Worm (Caenorhabditis elegans) whole organism, L4 larva: ENCODE data around the gene C30B5.6.
A peak's percentile ranks its signal among the peaks of the same experiment; 100 is the strongest.

Experiments
- F10B5.3 ChIP-seq: sonication (generic microtip); optimal IDR thresholded peaks from 2 replicates; lab custom pipeline; 2016; ENCODE audit warnings: mild to moderate bottlenecking, missing genetic modification characterization, missing compliant biosample characterization
- Y5F2A.4 ChIP-seq: fragments of 200-800 bp; sonication (Bioruptor generic); optimal IDR thresholded peaks from 2 replicates; lab custom pipeline; 2018; ENCODE audit warnings: mild to moderate bottlenecking, missing genetic modification characterization, missing compliant biosample characterization
- ZK337.2 ChIP-seq: fragments of 200-800 bp; sonication (Bioruptor generic); IDR thresholded peaks from 2 replicates; pipeline ENCODE4 v1.3.6; 2022; ENCODE audit warnings: missing genetic modification reagents, missing genetic modification characterization, missing compliant biosample characterization
- aly-2 ChIP-seq: sonication (generic microtip); optimal IDR thresholded peaks from 2 replicates; lab custom pipeline; 2018; ENCODE audit warnings: missing biosample characterization, missing genetic modification characterization
- ama-1 ChIP-seq: fragments of 150-350 bp; optimal IDR thresholded peaks from 2 replicates; lab custom pipeline; 2014; ENCODE audit warnings: inconsistent platforms, mixed read lengths
- arid-1 ChIP-seq: fragments of 200-800 bp; sonication (Bioruptor generic); conservative IDR thresholded peaks from 2 replicates; pipeline ENCODE4 v1.3.6; 2022; ENCODE audit warnings: missing genetic modification reagents, missing genetic modification characterization, missing compliant biosample characterization
- ceh-20 ChIP-seq: fragments of 200-800 bp; sonication (Bioruptor generic); IDR thresholded peaks from 2 replicates; pipeline ENCODE4 v1.3.6; 2022; ENCODE audit warnings: missing genetic modification reagents, missing genetic modification characterization, missing compliant biosample characterization
- ceh-82 ChIP-seq: sonication (generic microtip); optimal IDR thresholded peaks from 2 replicates; lab custom pipeline; 2017; ENCODE audit warnings: missing biosample characterization, missing genetic modification characterization
- ces-1 ChIP-seq: fragments of 150-350 bp; sonication (generic microtip); optimal IDR thresholded peaks from 4 replicates; lab custom pipeline; 2014; ENCODE audit warnings: missing biosample characterization, missing genetic modification reagents, missing genetic modification characterization
- ctbp-1 ChIP-seq: fragments of 200-800 bp; sonication (Bioruptor generic); IDR thresholded peaks from 2 replicates; pipeline ENCODE4 v1.3.6; 2022; ENCODE audit warnings: missing genetic modification reagents, missing genetic modification characterization, missing compliant biosample characterization
- daf-16 ChIP-seq, 3 experiments: sonication (generic microtip); optimal IDR thresholded peaks; 2 replicates each; lab custom pipeline; 2016 to 2017; ENCODE audit warnings: missing genetic modification characterization in 3 of 3, missing genetic modification reagents in 3 of 3, mild to moderate bottlenecking in 2 of 3, missing compliant biosample characterization in 2 of 3, missing biosample characterization in 1 of 3, moderate library complexity in 1 of 3
- daf-8 ChIP-seq: fragments of 200-800 bp; sonication (Bioruptor generic); IDR thresholded peaks from 2 replicates; pipeline ENCODE4 v1.3.6; 2022; ENCODE audit warnings: missing genetic modification characterization, missing compliant biosample characterization
- dmd-6 ChIP-seq: fragments of 200-800 bp; sonication (Bioruptor generic); IDR thresholded peaks from 2 replicates; pipeline ENCODE4 v1.3.6; 2022; ENCODE audit warnings: missing genetic modification reagents, missing genetic modification characterization, missing compliant biosample characterization
- dmd-9 ChIP-seq: fragments of 200-800 bp; sonication (Bioruptor generic); IDR thresholded peaks from 2 replicates; pipeline ENCODE4 v1.3.6; 2022; ENCODE audit warnings: missing genetic modification reagents, missing genetic modification characterization, missing compliant biosample characterization
- dpl-1 ChIP-seq: fragments of 150-350 bp; optimal IDR thresholded peaks from 2 replicates; lab custom pipeline; 2014; ENCODE audit warnings: missing biosample characterization, missing genetic modification reagents, missing genetic modification characterization
- duxl-1 ChIP-seq: sonication (generic microtip); optimal IDR thresholded peaks from 2 replicates; lab custom pipeline; 2016; ENCODE audit warnings: mild to moderate bottlenecking, missing genetic modification characterization, moderate library complexity, missing compliant biosample characterization; ENCODE audit not compliant: poor library complexity
- dve-1 ChIP-seq: sonication (generic microtip); optimal IDR thresholded peaks from 2 replicates; lab custom pipeline; 2017; ENCODE audit warnings: antibody characterized with exemption, mild to moderate bottlenecking, missing genetic modification characterization, missing compliant biosample characterization; ENCODE audit not compliant: insufficient read depth
- hif-1 ChIP-seq, 2 experiments: sonication (generic microtip); optimal IDR thresholded peaks; 2 replicates each; lab custom pipeline; 2016 to 2017; ENCODE audit warnings: missing compliant biosample characterization in 2 of 2, missing genetic modification characterization in 2 of 2, missing genetic modification reagents in 2 of 2, missing genotype in 2 of 2, mild to moderate bottlenecking in 1 of 2
- hmg-1.1 ChIP-seq: fragments of 200-800 bp; sonication (Bioruptor generic); IDR thresholded peaks from 2 replicates; pipeline ENCODE4 v1.3.6; 2022; ENCODE audit warnings: missing genetic modification reagents, missing genetic modification characterization, missing compliant biosample characterization
- lim-7 ChIP-seq: fragments of 200-800 bp; sonication (Bioruptor generic); IDR thresholded peaks from 2 replicates; pipeline ENCODE4 v1.3.6; 2022; ENCODE audit warnings: missing genetic modification characterization, missing compliant biosample characterization
- lin-1 ChIP-seq: fragments of 200-800 bp; sonication (Bioruptor generic); IDR thresholded peaks from 2 replicates; pipeline ENCODE4 v1.3.6; 2022; ENCODE audit warnings: missing genetic modification reagents, missing genetic modification characterization, missing compliant biosample characterization
- lin-13 ChIP-seq: fragments of 150-350 bp; optimal IDR thresholded peaks from 2 replicates; lab custom pipeline; 2014; ENCODE audit warnings: missing biosample characterization, missing genetic modification reagents, missing genetic modification characterization
- lin-38 ChIP-seq: fragments of 200-800 bp; sonication (Bioruptor generic); IDR thresholded peaks from 2 replicates; pipeline ENCODE4 v1.3.6; 2022; ENCODE audit warnings: missing genetic modification reagents, missing genetic modification characterization, missing compliant biosample characterization
- lin-39 ChIP-seq: fragments of 150-350 bp; optimal IDR thresholded peaks from 2 replicates; lab custom pipeline; 2014; ENCODE audit warnings: missing biosample characterization, missing genetic modification reagents, missing genetic modification characterization
- mdt-29 ChIP-seq: fragments of 200-800 bp; sonication (Bioruptor generic); IDR thresholded peaks from 2 replicates; pipeline ENCODE4 v1.3.6; 2022; ENCODE audit warnings: missing genetic modification reagents, missing genetic modification characterization, missing compliant biosample characterization
- mes-2 ChIP-seq: sonication (generic microtip); optimal IDR thresholded peaks from 2 replicates; lab custom pipeline; 2016; ENCODE audit warnings: missing genotype, mild to moderate bottlenecking, missing genetic modification characterization, missing compliant biosample characterization; ENCODE audit not compliant: poor library complexity, severe bottlenecking
- mxl-2 ChIP-seq: fragments of 200-800 bp; sonication (Bioruptor generic); conservative IDR thresholded peaks from 2 replicates; pipeline ENCODE4 v1.3.6; 2022; ENCODE audit warnings: missing genetic modification reagents, missing genetic modification characterization, missing compliant biosample characterization
- nhr-102 ChIP-seq: sonication (generic microtip); optimal IDR thresholded peaks from 2 replicates; lab custom pipeline; 2016; ENCODE audit warnings: mild to moderate bottlenecking, missing genetic modification characterization, moderate library complexity, missing compliant biosample characterization
- nhr-11 ChIP-seq: fragments of 150-350 bp; optimal IDR thresholded peaks from 2 replicates; lab custom pipeline; 2014; ENCODE audit warnings: missing biosample characterization, missing genetic modification characterization
- nhr-111 ChIP-seq: fragments of 200-800 bp; sonication (Bioruptor generic); optimal IDR thresholded peaks from 2 replicates; lab custom pipeline; 2018; ENCODE audit warnings: mild to moderate bottlenecking, missing genetic modification characterization, missing compliant biosample characterization
- nhr-237 ChIP-seq: sonication (generic microtip); optimal IDR thresholded peaks from 2 replicates; lab custom pipeline; 2017; ENCODE audit warnings: missing biosample characterization, missing genetic modification characterization
- nhr-41 ChIP-seq: fragments of 200-800 bp; sonication (Bioruptor generic); IDR thresholded peaks from 2 replicates; pipeline ENCODE4 v1.3.6; 2022; ENCODE audit warnings: missing genetic modification reagents, missing genetic modification characterization, missing compliant biosample characterization
- nhr-48 ChIP-seq: sonication (generic microtip); optimal IDR thresholded peaks from 2 replicates; lab custom pipeline; 2016; ENCODE audit warnings: mild to moderate bottlenecking, missing genetic modification characterization, missing compliant biosample characterization
- pha-4 ChIP-seq, 2 experiments: fragments of 150-350 bp in 1 of 2; fragments of 200-800 bp in 1 of 2; sonication (Bioruptor generic) in 1 of 2; IDR thresholded peaks in 1 of 2; optimal IDR thresholded peaks in 1 of 2; 2 replicates each; pipeline versions ENCODE4 v1.3.6 to Lab custom; 2014 to 2022; ENCODE audit warnings: missing genetic modification characterization in 2 of 2, missing genetic modification reagents in 2 of 2, missing biosample characterization in 1 of 2, missing compliant biosample characterization in 1 of 2
- php-3 ChIP-seq: fragments of 200-800 bp; sonication (Bioruptor generic); IDR thresholded peaks from 2 replicates; pipeline ENCODE4 v1.3.6; 2022; ENCODE audit warnings: missing genetic modification reagents, missing genetic modification characterization, missing compliant biosample characterization
- rbr-2 ChIP-seq: sonication (generic microtip); optimal IDR thresholded peaks from 2 replicates; lab custom pipeline; 2016; ENCODE audit warnings: missing genotype, missing genetic modification characterization, missing compliant biosample characterization
- set-16 ChIP-seq: fragments of 200-800 bp; sonication (Bioruptor generic); IDR thresholded peaks from 2 replicates; pipeline ENCODE4 v1.3.6; 2022; ENCODE audit warnings: missing genetic modification reagents, missing genetic modification characterization, missing compliant biosample characterization
- skn-1 ChIP-seq: fragments of 150-350 bp; optimal IDR thresholded peaks from 2 replicates; lab custom pipeline; 2014; ENCODE audit warnings: missing biosample characterization, missing genetic modification characterization
- snpc-1.2 ChIP-seq: fragments of 200-800 bp; sonication (Bioruptor generic); IDR thresholded peaks from 2 replicates; pipeline ENCODE4 v1.3.6; 2022; ENCODE audit warnings: missing genetic modification reagents, missing genetic modification characterization, missing compliant biosample characterization
- snpc-4 ChIP-seq: fragments of 150-350 bp; optimal IDR thresholded peaks from 2 replicates; lab custom pipeline; 2014; ENCODE audit warnings: missing biosample characterization, missing genetic modification characterization
- spr-1 ChIP-seq: sonication (generic microtip); optimal IDR thresholded peaks from 2 replicates; lab custom pipeline; 2016; ENCODE audit warnings: mild to moderate bottlenecking, missing genetic modification characterization, missing compliant biosample characterization
- tag-97 ChIP-seq: fragments of 200-800 bp; sonication (Bioruptor generic); IDR thresholded peaks from 2 replicates; pipeline ENCODE4 v1.3.6; 2022; ENCODE audit warnings: missing genetic modification characterization, missing compliant biosample characterization
- unc-130 ChIP-seq: sonication (generic microtip); optimal IDR thresholded peaks from 2 replicates; lab custom pipeline; 2016; ENCODE audit warnings: missing genetic modification reagents, missing genetic modification characterization, missing compliant biosample characterization
- zfp-3 ChIP-seq: fragments of 200-800 bp; sonication (Bioruptor generic); conservative IDR thresholded peaks from 2 replicates; pipeline ENCODE4 v1.3.6; 2022; ENCODE audit warnings: missing genetic modification reagents, missing genetic modification characterization, missing compliant biosample characterization

The C30B5.6 gene

DNA sequence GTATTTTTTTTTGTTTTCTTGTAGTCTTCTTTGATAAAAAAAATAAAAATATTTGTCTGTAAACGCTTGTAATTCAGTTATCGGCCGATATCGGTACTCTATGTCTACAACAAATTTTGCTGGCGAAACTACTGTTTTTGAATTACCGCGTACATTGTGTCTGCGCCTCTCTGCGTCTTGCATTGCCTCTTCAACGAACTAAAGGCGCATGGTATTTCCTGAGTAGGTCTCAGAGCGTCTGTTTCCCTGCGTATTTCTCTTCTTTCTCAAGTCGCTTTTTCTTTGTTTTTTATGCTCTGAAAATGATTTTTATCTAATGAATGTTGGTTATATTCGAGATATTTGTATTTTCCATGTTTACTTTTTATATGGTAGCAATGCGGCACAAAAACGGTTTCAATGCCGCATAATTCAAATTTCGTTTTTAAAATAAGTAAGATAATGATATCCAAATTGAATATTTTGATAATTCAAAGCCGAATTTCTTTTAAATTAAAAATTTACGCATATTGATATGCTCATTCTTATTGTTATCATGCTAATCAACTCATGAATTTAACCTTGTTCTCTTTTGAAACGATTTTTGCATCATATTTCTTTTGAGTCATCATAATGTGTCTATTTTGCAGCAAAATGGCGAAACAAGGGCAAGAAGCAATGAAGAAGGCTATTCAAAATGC lies 28.5 kb upstream of the C30B5.6 start, which contains the start of gene phb-2 (continued):
- no peak for TF ChIP-seq set-16 (GFP tag; lab: Robert Waterston, UW)
- TF ChIP-seq nhr-102 (tag; lab: Kevin White, UChicago): peak; percentile 23
- peak; percentile 63 for TF ChIP-seq lin-13 (GFP tag; lab: Kevin White, UChicago)
- no peak for TF ChIP-seq mdt-29 (GFP tag; lab: Robert Waterston, UW)
- TF ChIP-seq duxl-1: peak; percentile 40
- peak; percentile 41 for TF ChIP-seq nhr-11
- TF ChIP-seq rbr-2 (tag; lab: Kevin White, UChicago): peak; percentile 68
- peak; percentile 55 for TF ChIP-seq unc-130 (GFP tag; lab: Kevin White, UChicago)

DNA sequence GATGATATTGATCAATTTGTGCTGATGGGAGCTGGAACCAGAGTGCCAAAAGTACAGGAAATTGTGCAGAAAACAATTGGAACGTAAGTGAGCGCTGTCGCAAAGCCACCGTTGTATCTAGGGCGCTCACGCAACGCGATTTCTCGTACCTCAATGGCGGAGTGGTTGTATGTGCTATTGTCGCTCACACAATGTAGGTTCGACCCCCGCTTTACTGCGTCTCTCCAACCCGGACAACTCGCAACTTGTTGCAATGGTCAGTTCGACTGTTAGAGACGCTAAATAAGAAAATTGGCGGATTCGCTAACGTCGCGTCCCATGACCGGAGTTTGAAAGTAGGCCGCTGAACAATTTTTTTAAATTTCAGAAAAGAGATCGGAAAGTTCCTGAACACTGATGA lies 26.0 kb upstream of the C30B5.6 start:
- TF ChIP-seq lim-7 (GFP tag; lab: Robert Waterston, UW) (peak; percentile 70), snpc-1.2 (GFP tag; lab: Robert Waterston, UW) (peak; percentile 77), lin-39 (tag; lab: Kevin White, UChicago) (no peak), dve-1 (tag; lab: Kevin White, UChicago) (peak; percentile 70), nhr-237 (tag; lab: Kevin White, UChicago) (no peak), pha-4 (GFP tag; IDR thresholded peaks at IDR 0.05; lab: Robert Waterston, UW) (peak; percentile 57; the same call in 1 of the 2 replicates), pha-4 (tag; optimal IDR thresholded peaks at IDR 0.05; lab: Kevin White, UChicago) (no peak), lin-1 (GFP tag; lab: Robert Waterston, UW) (peak; percentile 76), dpl-1 (peak; percentile 40), ces-1 (GFP tag; lab: Kevin White, UChicago) (no peak), mdt-29 (GFP tag; lab: Robert Waterston, UW) (0 out of 2 replicates have a peak, but pooled peaks have one; percentile 29), nhr-111 (peak; percentile 10), zfp-3 (GFP tag; lab: Robert Waterston, UW) (peak; percentile 51; the same call in 1 of the 2 replicates), dmd-9 (GFP tag; lab: Robert Waterston, UW) (0 out of 2 replicates have a peak, but pooled peaks have one; percentile 35), daf-8 (GFP tag; lab: Robert Waterston, UW) (no peak), arid-1 (GFP tag; lab: Robert Waterston, UW) (peak; percentile 67; the same call in 1 of the 2 replicates), rbr-2 (tag; lab: Kevin White, UChicago) (peak; percentile 31), dmd-6 (peak; percentile 38; the same call in 1 of the 2 replicates), set-16 (GFP tag; lab: Robert Waterston, UW) (peak; percentile 11; the same call in 1 of the 2 replicates), lin-38 (GFP tag; lab: Robert Waterston, UW) (peak; percentile 70), spr-1 (tag; lab: Kevin White, UChicago) (peak; percentile 45), F10B5.3 (tag; lab: Kevin White, UChicago) (no peak), hif-1 (tag; optimal IDR thresholded peaks at IDR 0.05; lab: Kevin White, UChicago) (no peak), ama-1 (no peak), daf-16 (GFP tag; optimal IDR thresholded peaks at IDR 0.05; lab: Kevin White, UChicago) (peak in 1 of 2 experiments; percentile 54), daf-16 (tag; optimal IDR thresholded peaks at IDR 0.05; lab: Kevin White, UChicago) (peak; percentile 39), mxl-2 (GFP tag; lab: Robert Waterston, UW) (0 out of 2 replicates have a peak, but pooled peaks have one; percentile 13), tag-97 (GFP tag; lab: Robert Waterston, UW) (no peak), ctbp-1 (0 out of 2 replicates have a peak, but pooled peaks have one; percentile 36), nhr-11 (no peak), skn-1 (no peak), nhr-48 (tag; lab: Kevin White, UChicago) (peak; percentile 30), nhr-41 (GFP tag; lab: Robert Waterston, UW) (0 out of 2 replicates have a peak, but pooled peaks have one; percentile 16), Y5F2A.4 (GFP tag; lab: Kevin White, UChicago) (peak; percentile 67), mes-2 (tag; lab: Kevin White, UChicago) (peak; percentile 73), aly-2 (no peak), ceh-82 (tag; lab: Kevin White, UChicago) (no peak), duxl-1 (peak; percentile 18), hmg-1.1 (peak; percentile 58), ZK337.2 (0 out of 2 replicates have a peak, but pooled peaks have one; percentile 25), php-3 (GFP tag; lab: Robert Waterston, UW) (peak; percentile 67; the same call in 1 of the 2 replicates), snpc-4 (tag; lab: Kevin White, UChicago) (no peak), ceh-20 (GFP tag; lab: Robert Waterston, UW) (0 out of 2 replicates have a peak, but pooled peaks have one; percentile 30)
